Worm (Caenorhabditis elegans): ENCODE results near the gene zhit-2.

- peak; percentile 97 for TF ChIP-seq him-1 (tag; optimal IDR thresholded peaks at IDR 0.05)
- TF ChIP-seq dao-5 (tag; optimal IDR thresholded peaks at IDR 0.05) = peak; percentile 89
- TF ChIP-seq W03F9.2 (tag; optimal IDR thresholded peaks at IDR 0.05) = peak; percentile 89
Observed at ce11 chrIII:4281955-4282618, 37.9 kb upstream of the zhit-2 start.

All from whole organism, L4/young adult.